Worm (Caenorhabditis elegans) whole organism, L1 larva: ENCODE data around the gene col-41.

Experiments used
- C34B4.2 ChIP-seq: sonication (generic microtip); optimal IDR thresholded peaks from 2 replicates; lab custom pipeline; 2017; ENCODE audit warnings: mild to moderate bottlenecking, missing genetic modification characterization, missing compliant biosample characterization
- aly-2 ChIP-seq: fragments of 150-350 bp; optimal IDR thresholded peaks from 2 replicates; lab custom pipeline; 2014; ENCODE audit warnings: missing biosample characterization, missing genetic modification characterization
- ama-1 ChIP-seq: fragments of 150-350 bp; optimal IDR thresholded peaks from 2 replicates; lab custom pipeline; 2014
- ceh-82 ChIP-seq, 3 experiments: fragments of 150-350 bp in 1 of 3; sonication (generic microtip) in 2 of 3; optimal IDR thresholded peaks; 2 replicates each; lab custom pipeline; 2014 to 2017; ENCODE audit warnings: missing biosample characterization in 3 of 3, missing genetic modification characterization in 3 of 3
- ceh-90 ChIP-seq: sonication (generic microtip); optimal IDR thresholded peaks from 2 replicates; lab custom pipeline; 2016; ENCODE audit warnings: missing genetic modification characterization, missing compliant biosample characterization
- lin-35 ChIP-seq, 2 experiments: fragments of 150-350 bp; optimal IDR thresholded peaks; 2 replicates each; lab custom pipeline; 2014; ENCODE audit warnings: missing biosample characterization in 2 of 2, missing genetic modification characterization in 2 of 2, missing genetic modification reagents in 2 of 2
- lin-39 ChIP-seq: fragments of 150-350 bp; optimal IDR thresholded peaks from 2 replicates; lab custom pipeline; 2014; ENCODE audit warnings: missing biosample characterization, missing genetic modification reagents, missing genetic modification characterization
- lsy-2 ChIP-seq, 2 experiments: fragments of 150-350 bp; optimal IDR thresholded peaks; 2 replicates each; lab custom pipeline; 2014; ENCODE audit warnings: missing biosample characterization in 2 of 2, missing genetic modification characterization in 2 of 2
- mdl-1 ChIP-seq, 2 experiments: fragments of 150-350 bp; optimal IDR thresholded peaks; 2 replicates each; lab custom pipeline; 2014 to 2017; ENCODE audit warnings: missing biosample characterization in 2 of 2, missing genetic modification characterization in 2 of 2, inconsistent platforms in 1 of 2
- nhr-71 ChIP-seq: sonication (generic microtip); optimal IDR thresholded peaks from 2 replicates; lab custom pipeline; 2016; ENCODE audit warnings: mild to moderate bottlenecking, missing genetic modification characterization, moderate library complexity, missing compliant biosample characterization
- snpc-4 ChIP-seq: fragments of 150-350 bp; optimal IDR thresholded peaks from 2 replicates; lab custom pipeline; 2014; ENCODE audit warnings: missing biosample characterization, missing genetic modification characterization
- ztf-11 ChIP-seq, 2 experiments: sonication (generic microtip); optimal IDR thresholded peaks; 2 replicates each; lab custom pipeline; 2016 to 2017; ENCODE audit warnings: missing genetic modification characterization in 2 of 2, missing biosample characterization in 1 of 2, missing compliant biosample characterization in 1 of 2

ce11 chrX:15168424-15168823, 7.9 kb downstream of the col-41 start, which contains the start of gene ocr-3:
- no peak for TF ChIP-seq lin-39
- TF ChIP-seq aly-2 = no peak
- TF ChIP-seq lsy-2 (tag; optimal IDR thresholded peaks at IDR 0.05; lab: Kevin White, UChicago) = no peak
- no peak for TF ChIP-seq nhr-71 (tag; lab: Kevin White, UChicago)
- TF ChIP-seq snpc-4 = no peak
- no peak for TF ChIP-seq ztf-11 (tag; optimal IDR thresholded peaks at IDR 0.05; lab: Kevin White, UChicago)
- no peak for TF ChIP-seq mdl-1 (tag; optimal IDR thresholded peaks at IDR 0.05; lab: Kevin White, UChicago)
- TF ChIP-seq ceh-90 (tag; lab: Kevin White, UChicago) = no peak
- no peak for TF ChIP-seq ceh-82 (tag; optimal IDR thresholded peaks at IDR 0.05; lab: Kevin White, UChicago)
- no peak for TF ChIP-seq ama-1 (lab: Kevin White, UChicago)
- TF ChIP-seq C34B4.2 (tag; lab: Kevin White, UChicago) = no peak
- TF ChIP-seq lin-35 (GFP tag; optimal IDR thresholded peaks at IDR 0.05; lab: Kevin White, UChicago) = no peak
